Worm (Caenorhabditis elegans) whole organism, L4/young adult: ENCODE measurements around the gene Y39A1A.22.

Source experiments
- W03F9.2 ChIP-seq: fragments of 150-350 bp; optimal IDR thresholded peaks from 2 replicates; lab custom pipeline; 2014; ENCODE audit warnings: missing biosample characterization, missing genetic modification characterization
- dao-5 ChIP-seq: sonication (generic microtip); optimal IDR thresholded peaks from 2 replicates; lab custom pipeline; 2016; ENCODE audit warnings: missing genotype, missing genetic modification characterization, moderate library complexity, missing compliant biosample characterization
- him-1 ChIP-seq: sonication (generic microtip); optimal IDR thresholded peaks from 2 replicates; lab custom pipeline; 2016; ENCODE audit warnings: missing genotype, missing genetic modification reagents, missing genetic modification characterization, missing compliant biosample characterization

Y39A1A.22 gene

ce11 chrIII:10733300-10733699, 26.5 kb upstream of the Y39A1A.22 start:
- TF ChIP-seq him-1 (tag; lab: Kevin White, UChicago): no peak
- TF ChIP-seq W03F9.2 (tag; lab: Kevin White, UChicago): no peak
- TF ChIP-seq dao-5 (tag; lab: Kevin White, UChicago): no peak

DNA sequence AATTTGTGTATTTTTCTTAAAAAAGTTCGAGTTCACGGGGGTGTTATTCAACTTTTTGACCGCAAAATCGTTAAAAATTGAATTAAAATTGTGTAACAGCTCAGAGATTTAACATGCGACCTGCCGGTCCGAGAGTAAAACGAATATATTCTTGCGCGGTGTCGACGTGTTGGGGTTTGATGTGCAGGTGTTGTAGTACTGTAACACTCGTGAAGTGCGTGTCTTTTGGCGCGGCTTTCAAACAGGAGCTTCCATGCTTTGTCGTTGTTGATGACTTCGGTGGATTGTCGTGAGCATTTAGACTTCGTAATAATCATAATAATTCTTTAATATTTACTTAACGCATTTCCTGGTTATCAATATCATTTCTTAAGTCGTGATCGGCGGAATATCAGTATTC, 23.7 kb upstream of the Y39A1A.22 start, which contains the start of gene tat-3:
Gene tat-3, minus strand, starts transcription at position 196 of the 400 bp plus-strand sequence.
- TF ChIP-seq W03F9.2 (tag; lab: Kevin White, UChicago): no peak
- TF ChIP-seq dao-5 (tag; lab: Kevin White, UChicago): no peak
- TF ChIP-seq him-1 (tag; lab: Kevin White, UChicago): no peak

- TF ChIP-seq him-1 (tag; lab: Kevin White, UChicago) (no peak), W03F9.2 (tag; lab: Kevin White, UChicago) (no peak), dao-5 (tag; lab: Kevin White, UChicago) (no peak)
These were observed 14.2 kb upstream of the Y39A1A.22 start for ce11 chrIII:10721056-10721455.

- peak; percentile 20 for TF ChIP-seq him-1 (tag; lab: Kevin White, UChicago)
- no peak for TF ChIP-seq dao-5 (tag; lab: Kevin White, UChicago)
- TF ChIP-seq W03F9.2 (tag; lab: Kevin White, UChicago): peak; percentile 17
These were observed 13.3 kb upstream of the Y39A1A.22 start for ce11 chrIII:10720170-10720569.

ce11 chrIII:10719057-10719456, 12.2 kb upstream of the Y39A1A.22 start:
- TF ChIP-seq W03F9.2 (tag; lab: Kevin White, UChicago) (no peak), him-1 (tag; lab: Kevin White, UChicago) (no peak), dao-5 (tag; lab: Kevin White, UChicago) (no peak)

ce11 chrIII:10718078-10718477, 11.2 kb upstream of the Y39A1A.22 start:
- TF ChIP-seq dao-5 (tag; lab: Kevin White, UChicago): no peak

- TF ChIP-seq him-1 (tag; lab: Kevin White, UChicago): no peak
- no peak for TF ChIP-seq W03F9.2 (tag; lab: Kevin White, UChicago)
- no peak for TF ChIP-seq dao-5 (tag; lab: Kevin White, UChicago)
These were observed 10.7 kb upstream of the Y39A1A.22 start for ce11 chrIII:10717479-10717878.

DNA sequence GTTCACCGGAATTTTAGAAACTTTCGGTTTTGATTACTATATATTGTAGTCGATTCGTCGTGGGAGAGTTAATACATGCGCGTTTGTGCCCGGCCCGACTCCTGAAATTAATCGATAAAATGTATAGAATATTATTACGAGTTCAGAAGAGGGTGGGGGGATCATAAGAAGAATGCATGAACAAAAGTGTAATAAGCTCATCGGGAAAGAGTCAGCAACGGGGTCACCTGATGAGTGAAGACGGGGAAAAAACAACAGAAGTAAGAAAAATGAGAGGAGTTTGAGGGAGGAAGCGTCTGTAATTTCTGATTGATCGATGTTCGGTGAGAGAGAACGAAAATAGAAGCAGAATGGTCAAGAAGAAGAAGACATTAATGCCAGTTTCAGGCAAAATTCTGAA, 9.3 kb upstream of the Y39A1A.22 start, which contains the start of gene W09D10.4:
Gene W09D10.4, minus strand, starts transcription at position 101 of the 400 bp plus-strand sequence.
- TF ChIP-seq dao-5 (tag; lab: Kevin White, UChicago) (no peak), W03F9.2 (tag; lab: Kevin White, UChicago) (no peak), him-1 (tag; lab: Kevin White, UChicago) (no peak)

ce11 chrIII:10714541-10714940, 7.7 kb upstream of the Y39A1A.22 start:
- TF ChIP-seq W03F9.2 (tag; lab: Kevin White, UChicago) (no peak), dao-5 (tag; lab: Kevin White, UChicago) (no peak), him-1 (tag; lab: Kevin White, UChicago) (no peak)

DNA sequence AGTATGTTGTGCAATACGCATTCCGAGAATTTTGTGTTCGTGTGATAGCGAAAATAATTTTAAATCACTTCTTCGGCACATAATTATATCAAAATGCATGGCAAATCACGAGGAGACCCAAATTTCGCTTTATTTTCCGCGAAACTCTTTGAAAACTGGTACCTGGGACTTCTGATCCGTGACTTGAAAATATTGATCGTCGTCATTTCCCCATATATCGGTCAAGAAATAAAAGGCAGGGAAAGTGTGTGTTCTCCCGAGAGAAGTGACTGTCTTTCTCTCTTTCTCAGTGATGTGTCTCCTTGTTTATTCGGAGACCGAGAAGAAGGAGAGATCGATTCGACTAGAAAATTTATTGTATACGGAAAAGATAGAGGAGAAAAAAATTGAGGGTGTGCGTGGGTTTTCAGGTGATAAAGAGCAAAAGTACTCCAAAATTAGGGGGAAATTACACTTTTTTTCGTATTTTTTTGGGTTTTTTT, 4.4 kb upstream of the Y39A1A.22 start, which contains the start of gene W09D10.5:
Gene W09D10.5, minus strand, starts transcription at position 345 of the 482 bp plus-strand sequence.
- TF ChIP-seq him-1 (tag; lab: Kevin White, UChicago) (no peak), W03F9.2 (tag; lab: Kevin White, UChicago) (no peak), dao-5 (tag; lab: Kevin White, UChicago) (no peak)

ce11 chrIII:10709676-10710075, 2.8 kb upstream of the Y39A1A.22 start:
- TF ChIP-seq W03F9.2 (tag; lab: Kevin White, UChicago): no peak

ce11 chrIII:10708484-10708883, 1.7 kb upstream of the Y39A1A.22 start:
- no peak for TF ChIP-seq dao-5 (tag; lab: Kevin White, UChicago)
- TF ChIP-seq W03F9.2 (tag; lab: Kevin White, UChicago): no peak
- TF ChIP-seq him-1 (tag; lab: Kevin White, UChicago): no peak

- TF ChIP-seq him-1 (tag; lab: Kevin White, UChicago): no peak
- TF ChIP-seq W03F9.2 (tag; lab: Kevin White, UChicago): no peak
- TF ChIP-seq dao-5 (tag; lab: Kevin White, UChicago): no peak
These were observed 633 bp upstream of the Y39A1A.22 start, which contains the start of gene mrpl-12 for ce11 chrIII:10707461-10707860. TSS of gene mrpl-12 (plus strand) at chrIII:10707761.

- TF ChIP-seq dao-5 (tag; lab: Kevin White, UChicago): no peak
- TF ChIP-seq him-1 (tag; lab: Kevin White, UChicago): no peak
- no peak for TF ChIP-seq W03F9.2 (tag; lab: Kevin White, UChicago)
These were observed 347 bp downstream of the Y39A1A.22 start for ce11 chrIII:10706481-10706880.
